Fruit fly (Drosophila melanogaster) whole organism, prepupa: ENCODE measurements around the gene CG13884.

Experiments
- CG11294 ChIP-seq: fragments of 200-800 bp; sonication (Bioruptor generic); IDR thresholded peaks from 2 replicates; pipeline ENCODE4 v1.3.6; 2022; ENCODE audit warnings: missing biosample characterization, missing genetic modification characterization
- CG3919 ChIP-seq: fragments of 200-800 bp; sonication (Bioruptor generic); optimal IDR thresholded peaks from 3 replicates; lab custom pipeline; 2016; ENCODE audit warnings: missing biosample characterization, missing genetic modification characterization
- Eip78C ChIP-seq: fragments of 200-800 bp; sonication (Bioruptor generic); peaks from one replicate; lab custom pipeline; 2016; ENCODE audit warnings: missing biosample characterization, missing genetic modification characterization
- Sox102F ChIP-seq: fragments of 200-800 bp; sonication (Bioruptor generic); optimal IDR thresholded peaks from 2 replicates; lab custom pipeline; 2016; ENCODE audit warnings: missing biosample characterization, mild to moderate bottlenecking, missing genetic modification characterization

dm6 chr3L:357681-358080 lies 8.6 kb downstream of the CG13884 start, which contains the start of gene Roc1b:
- no peak for TF ChIP-seq Eip78C (GFP tag; lab: Kevin White, UChicago)
- no peak for TF ChIP-seq Sox102F (GFP tag; lab: Kevin White, UChicago)
- no peak for TF ChIP-seq CG3919 (GFP tag; lab: Kevin White, UChicago)
- no peak for TF ChIP-seq CG11294 (GFP tag; lab: Robert Waterston, UW)
